Worm (Caenorhabditis elegans) whole organism, late embryonic: ENCODE measurements around the gene F39F10.4.
"Not testable (repeated sequence)": the region's sequence is repeated elsewhere in the genome, so short reads cannot be mapped to it uniquely, and the experiment has no call there.

Experiments used
- C38D4.7 ChIP-seq: fragments of 200-800 bp; sonication (Bioruptor generic); optimal IDR thresholded peaks from 2 replicates; lab custom pipeline; 2018; ENCODE audit warnings: mild to moderate bottlenecking, missing genetic modification characterization, moderate library complexity, missing compliant biosample characterization
- F13H6.1 ChIP-seq: sonication (generic microtip); optimal IDR thresholded peaks from 2 replicates; lab custom pipeline; 2016; ENCODE audit warnings: missing genetic modification characterization, missing compliant biosample characterization
- K02D7.2 ChIP-seq: sonication (generic microtip); optimal IDR thresholded peaks from 2 replicates; lab custom pipeline; 2017; ENCODE audit warnings: mild to moderate bottlenecking, missing genetic modification characterization, missing compliant biosample characterization
- K09A11.1 ChIP-seq: sonication (generic microtip); optimal IDR thresholded peaks from 2 replicates; lab custom pipeline; 2017; ENCODE audit warnings: antibody characterized with exemption, mild to moderate bottlenecking, missing genetic modification characterization, missing compliant biosample characterization; ENCODE audit not compliant: insufficient read depth
- T23F11.4 ChIP-seq: fragments of 200-800 bp; sonication (Bioruptor generic); optimal IDR thresholded peaks from 2 replicates; lab custom pipeline; 2018; ENCODE audit warnings: mild to moderate bottlenecking, missing genetic modification characterization, missing compliant biosample characterization
- ahr-1 ChIP-seq: sonication (generic microtip); optimal IDR thresholded peaks from 2 replicates; lab custom pipeline; 2016; ENCODE audit warnings: missing genetic modification characterization, missing compliant biosample characterization
- ama-1 ChIP-seq: fragments of 150-350 bp; optimal IDR thresholded peaks from 2 replicates; lab custom pipeline; 2014
- ceh-14 ChIP-seq: sonication (generic microtip); optimal IDR thresholded peaks from 2 replicates; lab custom pipeline; 2016; ENCODE audit warnings: missing genotype, missing genetic modification characterization, missing compliant biosample characterization
- ceh-19 ChIP-seq: fragments of 200-800 bp; sonication (Bioruptor generic); optimal IDR thresholded peaks from 2 replicates; lab custom pipeline; 2018; ENCODE audit warnings: mild to moderate bottlenecking, missing genetic modification characterization, missing compliant biosample characterization
- ceh-2 ChIP-seq: sonication (generic microtip); optimal IDR thresholded peaks from 2 replicates; lab custom pipeline; 2016; ENCODE audit warnings: missing genotype, missing genetic modification characterization, missing compliant biosample characterization
- ceh-22 ChIP-seq: sonication (generic microtip); optimal IDR thresholded peaks from 2 replicates; lab custom pipeline; 2017; ENCODE audit warnings: missing biosample characterization, missing genetic modification characterization
- ceh-30 ChIP-seq: fragments of 150-350 bp; optimal IDR thresholded peaks from 2 replicates; lab custom pipeline; 2014; ENCODE audit warnings: missing biosample characterization, missing genetic modification characterization
- ceh-31 ChIP-seq: sonication (generic microtip); optimal IDR thresholded peaks from 2 replicates; lab custom pipeline; 2016; ENCODE audit warnings: missing genetic modification characterization, missing compliant biosample characterization
- ceh-34 ChIP-seq: sonication (generic microtip); optimal IDR thresholded peaks from 2 replicates; lab custom pipeline; 2016; ENCODE audit warnings: mild to moderate bottlenecking, missing genetic modification characterization, missing compliant biosample characterization
- ceh-9 ChIP-seq: sonication (generic microtip); optimal IDR thresholded peaks from 2 replicates; lab custom pipeline; 2016; ENCODE audit warnings: mild to moderate bottlenecking, missing genetic modification characterization, inconsistent platforms, missing compliant biosample characterization
- dmd-4 ChIP-seq: sonication (generic microtip); optimal IDR thresholded peaks from 2 replicates; lab custom pipeline; 2016; ENCODE audit warnings: borderline replicate concordance, missing genetic modification characterization, missing compliant biosample characterization
- dve-1 ChIP-seq: sonication (generic microtip); optimal IDR thresholded peaks from 2 replicates; lab custom pipeline; 2017; ENCODE audit warnings: antibody characterized with exemption, mild to moderate bottlenecking, missing genetic modification characterization, missing compliant biosample characterization
- ets-4 ChIP-seq: sonication (generic microtip); optimal IDR thresholded peaks from 2 replicates; lab custom pipeline; 2016; ENCODE audit warnings: missing genetic modification characterization, missing compliant biosample characterization
- fax-1 ChIP-seq: sonication (generic microtip); optimal IDR thresholded peaks from 2 replicates; lab custom pipeline; 2016; ENCODE audit warnings: missing genotype, missing genetic modification characterization, missing compliant biosample characterization
- fkh-10 ChIP-seq: fragments of 150-350 bp; optimal IDR thresholded peaks from 2 replicates; lab custom pipeline; 2014; ENCODE audit warnings: missing biosample characterization, missing genetic modification reagents, missing genetic modification characterization
- hlh-30 ChIP-seq: sonication (generic microtip); optimal IDR thresholded peaks from 2 replicates; lab custom pipeline; 2017; ENCODE audit warnings: antibody characterized with exemption, missing genetic modification characterization, missing compliant biosample characterization; ENCODE audit not compliant: insufficient read depth
- hlh-8 ChIP-seq: sonication (generic microtip); optimal IDR thresholded peaks from 2 replicates; lab custom pipeline; 2016; ENCODE audit warnings: missing genotype, missing genetic modification characterization, missing compliant biosample characterization
- lim-6 ChIP-seq: sonication (generic microtip); optimal IDR thresholded peaks from 2 replicates; lab custom pipeline; 2016; ENCODE audit warnings: missing genetic modification characterization, missing compliant biosample characterization
- lin-11 ChIP-seq: fragments of 200-800 bp; sonication (Bioruptor generic); optimal IDR thresholded peaks from 2 replicates; lab custom pipeline; 2018; ENCODE audit warnings: mild to moderate bottlenecking, missing genetic modification characterization, missing compliant biosample characterization
- madf-2 ChIP-seq: sonication (generic microtip); optimal IDR thresholded peaks from 2 replicates; lab custom pipeline; 2017; ENCODE audit warnings: missing genetic modification characterization, missing compliant biosample characterization
- nfya-1 ChIP-seq: sonication (generic microtip); optimal IDR thresholded peaks from 2 replicates; lab custom pipeline; 2017; ENCODE audit warnings: missing genetic modification characterization, mild to moderate bottlenecking, missing compliant biosample characterization, antibody characterized with exemption, moderate library complexity
- nhr-11 ChIP-seq: fragments of 150-350 bp; optimal IDR thresholded peaks from 2 replicates; lab custom pipeline; 2014; ENCODE audit warnings: missing biosample characterization, missing genetic modification characterization
- nhr-232 ChIP-seq: sonication (generic microtip); optimal IDR thresholded peaks from 2 replicates; lab custom pipeline; 2016; ENCODE audit warnings: missing genetic modification characterization, missing compliant biosample characterization
- odd-2 ChIP-seq: sonication (generic microtip); optimal IDR thresholded peaks from 2 replicates; lab custom pipeline; 2017; ENCODE audit warnings: antibody characterized with exemption, mild to moderate bottlenecking, missing genetic modification characterization, missing compliant biosample characterization
- pag-3 ChIP-seq: sonication (generic microtip); optimal IDR thresholded peaks from 2 replicates; lab custom pipeline; 2016; ENCODE audit warnings: missing compliant biosample characterization, missing genetic modification characterization, borderline replicate concordance
- pha-2 ChIP-seq: sonication (generic microtip); optimal IDR thresholded peaks from 2 replicates; lab custom pipeline; 2017; ENCODE audit warnings: mild to moderate bottlenecking, missing genetic modification characterization, missing compliant biosample characterization
- pros-1 ChIP-seq: fragments of 150-350 bp; optimal IDR thresholded peaks from 2 replicates; lab custom pipeline; 2014; ENCODE audit warnings: missing biosample characterization, missing genetic modification reagents, missing genetic modification characterization
- rnt-1 ChIP-seq: sonication (generic microtip); optimal IDR thresholded peaks from 2 replicates; lab custom pipeline; 2016; ENCODE audit warnings: missing genetic modification characterization, missing compliant biosample characterization
- sdc-2 ChIP-seq: sonication (generic microtip); optimal IDR thresholded peaks from 2 replicates; lab custom pipeline; 2016; ENCODE audit warnings: missing genotype, missing genetic modification characterization, missing compliant biosample characterization
- sox-2 ChIP-seq: fragments of 200-800 bp; sonication (Bioruptor generic); IDR thresholded peaks from 2 replicates; pipeline ENCODE4 v1.3.6; 2022; ENCODE audit warnings: missing genetic modification reagents, missing genetic modification characterization, missing compliant biosample characterization
- sox-4 ChIP-seq: sonication (generic microtip); optimal IDR thresholded peaks from 2 replicates; lab custom pipeline; 2017; ENCODE audit warnings: mild to moderate bottlenecking, missing genetic modification characterization, inconsistent platforms, missing compliant biosample characterization
- tbx-2 ChIP-seq: sonication (generic microtip); optimal IDR thresholded peaks from 2 replicates; lab custom pipeline; 2016; ENCODE audit warnings: missing genetic modification characterization, missing compliant biosample characterization
- ttx-3 ChIP-seq: sonication (generic microtip); optimal IDR thresholded peaks from 2 replicates; lab custom pipeline; 2016; ENCODE audit warnings: missing genetic modification reagents, missing genetic modification characterization, missing compliant biosample characterization
- unc-3 ChIP-seq, 2 experiments: fragments of 200-800 bp in 1 of 2; sonication (Bioruptor generic) in 1 of 2; sonication (generic microtip) in 1 of 2; conservative IDR thresholded peaks in 1 of 2; optimal IDR thresholded peaks in 1 of 2; 2 replicates each; pipeline versions ENCODE4 v1.3.6 to Lab custom; 2016 to 2022; ENCODE audit warnings: missing compliant biosample characterization in 2 of 2, missing genetic modification characterization in 2 of 2, missing genetic modification reagents in 1 of 2
- unc-55 ChIP-seq: sonication (generic microtip); optimal IDR thresholded peaks from 2 replicates; lab custom pipeline; 2017; ENCODE audit warnings: missing biosample characterization, missing genetic modification reagents, missing genetic modification characterization
- ztf-16 ChIP-seq: sonication (generic microtip); optimal IDR thresholded peaks from 2 replicates; lab custom pipeline; 2017; ENCODE audit warnings: missing genetic modification characterization, missing compliant biosample characterization

The F39F10.4 gene

DNA sequence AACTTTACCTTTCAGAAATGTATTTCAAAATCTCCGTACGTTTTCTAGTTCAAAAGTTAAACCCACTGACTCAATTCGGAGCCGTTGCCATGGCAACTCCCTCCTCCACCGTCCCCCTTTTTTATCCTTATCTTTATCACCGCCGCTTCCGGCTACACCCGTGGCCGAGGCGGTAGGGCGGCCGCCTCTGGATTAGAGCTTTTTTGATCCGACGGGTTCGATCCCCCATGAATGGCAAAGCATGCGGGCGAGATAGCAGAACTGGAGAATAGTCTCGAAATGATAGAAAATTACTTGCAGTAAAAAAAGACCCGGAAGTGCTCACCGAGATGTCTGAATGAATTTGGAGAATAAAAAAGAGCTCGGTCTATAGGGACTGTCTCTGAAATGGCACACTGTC lies 9.8 kb downstream of the F39F10.4 start:
- no peak for TF ChIP-seq ceh-9
- TF ChIP-seq, all 69 proteins: peak for 0

DNA sequence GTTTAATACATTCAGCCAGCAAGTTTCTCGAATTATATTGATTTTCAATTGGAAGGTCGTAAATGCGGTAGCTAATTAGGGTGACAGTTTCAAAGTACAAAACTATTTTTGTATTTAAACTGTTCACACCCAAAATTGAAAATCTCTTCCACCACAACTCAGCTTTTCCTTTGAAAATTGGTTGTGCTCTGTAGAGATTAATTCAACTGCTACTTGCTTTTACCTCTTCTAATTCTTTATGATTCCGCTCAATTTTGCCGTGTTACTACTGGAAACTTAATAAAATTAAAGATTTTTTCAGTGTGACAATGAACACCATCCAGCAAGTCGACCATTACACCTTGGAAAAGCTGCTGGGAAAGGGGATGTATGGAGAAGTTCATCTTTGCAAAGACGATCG lies 11.8 kb downstream of the F39F10.4 start, which contains the start of gene F39F10.3:
Gene F39F10.3 (plus strand): TSS at position 301 of the 400 bp plus-strand sequence.
- TF ChIP-seq fkh-10 (no peak), pha-2 (tag; lab: Kevin White, UChicago) (no peak)
- TF ChIP-seq, all 69 proteins: peak for 0

ce11 chrX:16884075-16884474 lies 19.4 kb downstream of the F39F10.4 start:
- TF ChIP-seq hlh-8 (tag; lab: Kevin White, UChicago) (no peak), ama-1 (lab: Kevin White, UChicago) (no peak), rnt-1 (no peak), pha-2 (tag; lab: Kevin White, UChicago) (no peak), hlh-30 (no peak), fax-1 (no peak), ceh-2 (no peak), sdc-2 (no peak), lim-6 (no peak), unc-3 (GFP tag; conservative IDR thresholded peaks at IDR 0.05; lab: Robert Waterston, UW) (no peak), unc-3 (tag; optimal IDR thresholded peaks at IDR 0.05; lab: Kevin White, UChicago) (no peak), dmd-4 (tag; lab: Kevin White, UChicago) (no peak), K02D7.2 (no peak), nhr-232 (tag; lab: Kevin White, UChicago) (no peak), unc-55 (no peak), F13H6.1 (tag; lab: Kevin White, UChicago) (no peak), ceh-22 (tag; lab: Kevin White, UChicago) (no peak)

ce11 chrX:16883426-16883825 lies 20.1 kb downstream of the F39F10.4 start, which contains the start of gene Y13C8A.1:
TSS of gene Y13C8A.1 (plus strand) at chrX:16883726.
- TF ChIP-seq ceh-14 (tag; lab: Kevin White, UChicago); ets-4 (tag; lab: Kevin White, UChicago); hlh-30: not testable (repeated sequence)

- TF ChIP-seq hlh-8 (tag; lab: Kevin White, UChicago) (no peak), ahr-1 (tag; lab: Kevin White, UChicago) (no peak), odd-2 (tag; lab: Kevin White, UChicago) (no peak), fkh-10 (no peak), ceh-22 (tag; lab: Kevin White, UChicago) (no peak), rnt-1 (no peak), ceh-30 (tag; lab: Kevin White, UChicago) (no peak), ztf-16 (tag; lab: Kevin White, UChicago) (no peak), ceh-34 (tag; lab: Kevin White, UChicago) (no peak), pha-2 (tag; lab: Kevin White, UChicago) (no peak), ceh-19 (GFP tag; lab: Kevin White, UChicago) (no peak), nhr-232 (tag; lab: Kevin White, UChicago) (no peak), lin-11 (tag; lab: Kevin White, UChicago) (no peak), K09A11.1 (tag; lab: Kevin White, UChicago) (no peak), pag-3 (tag; lab: Kevin White, UChicago) (no peak), fax-1 (no peak), madf-2 (no peak), nhr-11 (no peak)
These were observed 23.1 kb downstream of the F39F10.4 start, which contains the start of gene acs-9 for ce11 chrX:16880426-16880825. TSS of gene acs-9 (minus strand) at chrX:16880526.

- TF ChIP-seq ceh-31 (tag; lab: Kevin White, UChicago) (peak; percentile 62), ttx-3 (tag; lab: Kevin White, UChicago) (no peak), dve-1 (no peak), sox-4 (tag; lab: Kevin White, UChicago) (no peak), C38D4.7 (GFP tag; lab: Kevin White, UChicago) (no peak), sox-2 (GFP tag; lab: Robert Waterston, UW) (peak; percentile 59; the same call in 1 of the 2 replicates), pros-1 (tag; lab: Kevin White, UChicago) (peak; percentile 26), tbx-2 (tag; lab: Kevin White, UChicago) (peak; percentile 64), nfya-1 (tag; lab: Kevin White, UChicago) (peak; percentile 68), ahr-1 (tag; lab: Kevin White, UChicago) (no peak), unc-55 (peak; percentile 57), hlh-30 (peak; percentile 54), F13H6.1 (tag; lab: Kevin White, UChicago) (no peak), rnt-1 (peak; percentile 0), ceh-30 (tag; lab: Kevin White, UChicago) (peak; percentile 13), ceh-2 (peak; percentile 10), T23F11.4 (no peak), pha-2 (tag; lab: Kevin White, UChicago) (no peak), fkh-10 (no peak)
These were observed 31.0 kb downstream of the F39F10.4 start, which contains the start of gene T20F7.1 for ce11 chrX:16872446-16872962. TSS of gene T20F7.1 (plus strand) at chrX:16872912.
